Fruit fly (Drosophila melanogaster) whole organism, embryonic: Measurements from ENCODE around the gene Ir7g.

Source experiments
- Ada2b ChIP-seq: fragments of 200-800 bp; sonication (Bioruptor generic); IDR thresholded peaks from 2 replicates; pipeline ENCODE4 v1.3.6; 2022; ENCODE audit warnings: missing biosample characterization, missing genetic modification characterization
- CG10209 ChIP-seq: fragments of 200-800 bp; sonication (Bioruptor generic); optimal IDR thresholded peaks from 3 replicates; lab custom pipeline; 2017; ENCODE audit warnings: missing biosample characterization, mild to moderate bottlenecking, missing genetic modification characterization, missing genetic modification reagents
- CG11093 ChIP-seq: fragments of 200-800 bp; sonication (Bioruptor generic); IDR thresholded peaks from 3 replicates; pipeline ENCODE4 v1.3.6; 2022; ENCODE audit warnings: missing biosample characterization, missing genetic modification characterization
- CG11398 ChIP-seq: fragments of 200-800 bp; sonication (Bioruptor generic); optimal IDR thresholded peaks from 2 replicates; lab custom pipeline; 2016; ENCODE audit warnings: missing biosample characterization, missing genetic modification characterization
- CG12219 ChIP-seq: fragments of 200-800 bp; sonication (Bioruptor generic); optimal IDR thresholded peaks from 3 replicates; lab custom pipeline; 2018; ENCODE audit warnings: missing biosample characterization, mild to moderate bottlenecking, missing genetic modification characterization
- CG12744 ChIP-seq: fragments of 200-800 bp; sonication (Bioruptor generic); optimal IDR thresholded peaks from 2 replicates; lab custom pipeline; 2016; ENCODE audit warnings: missing biosample characterization, missing genetic modification characterization
- CG13123 ChIP-seq: fragments of 200-800 bp; sonication (Bioruptor generic); optimal IDR thresholded peaks from 2 replicates; lab custom pipeline; 2016; ENCODE audit warnings: missing biosample characterization, missing genetic modification characterization
- CG13296 ChIP-seq: fragments of 200-800 bp; sonication (Bioruptor generic); optimal IDR thresholded peaks from 3 replicates; lab custom pipeline; 2018; ENCODE audit warnings: missing biosample characterization, mild to moderate bottlenecking, missing genetic modification characterization
- CG13775 ChIP-seq: fragments of 200-800 bp; sonication (Bioruptor generic); optimal IDR thresholded peaks from 3 replicates; lab custom pipeline; 2017; ENCODE audit warnings: missing biosample characterization, mild to moderate bottlenecking, missing genetic modification characterization
- CG15269 ChIP-seq: fragments of 200-800 bp; sonication (Bioruptor generic); optimal IDR thresholded peaks from 2 replicates; lab custom pipeline; 2018; ENCODE audit warnings: missing biosample characterization, mild to moderate bottlenecking, missing genetic modification characterization, moderate library complexity
- CG17361 ChIP-seq: fragments of 200-800 bp; sonication (Bioruptor generic); IDR thresholded peaks from 3 replicates; pipeline ENCODE4 v1.3.6; 2022; ENCODE audit warnings: missing biosample characterization, missing genetic modification characterization
- CG18476 ChIP-seq: fragments of 200-800 bp; sonication (Bioruptor generic); optimal IDR thresholded peaks from 2 replicates; lab custom pipeline; 2016; ENCODE audit warnings: missing biosample characterization, mild to moderate bottlenecking, missing genetic modification characterization
- CG2116 ChIP-seq: fragments of 200-800 bp; sonication (Bioruptor generic); optimal IDR thresholded peaks from 3 replicates; lab custom pipeline; 2018; ENCODE audit warnings: missing biosample characterization, mild to moderate bottlenecking, missing genetic modification characterization
- CG2199 ChIP-seq: fragments of 200-800 bp; sonication (Bioruptor generic); IDR thresholded peaks from 3 replicates; pipeline ENCODE4 v1.3.6; 2022; ENCODE audit warnings: missing biosample characterization, missing genetic modification characterization
- CG30403 ChIP-seq: fragments of 200-800 bp; sonication (Bioruptor generic); optimal IDR thresholded peaks from 3 replicates; lab custom pipeline; 2016; ENCODE audit warnings: missing biosample characterization, missing genetic modification characterization
- CG31388 ChIP-seq: fragments of 200-800 bp; sonication (Bioruptor generic); optimal IDR thresholded peaks from 2 replicates; lab custom pipeline; 2016; ENCODE audit warnings: missing biosample characterization, missing genetic modification characterization
- CG32532 ChIP-seq: fragments of 200-800 bp; sonication (Bioruptor generic); IDR thresholded peaks from 2 replicates; pipeline ENCODE4 v1.3.6; 2022; ENCODE audit warnings: missing biosample characterization, missing genetic modification characterization
- CG6813 ChIP-seq: fragments of 200-800 bp; sonication (Bioruptor generic); optimal IDR thresholded peaks from 2 replicates; lab custom pipeline; 2017; ENCODE audit warnings: missing biosample characterization, missing genetic modification characterization, mild to moderate bottlenecking, moderate library complexity, missing genetic modification reagents
- CG6854 ChIP-seq: fragments of 200-800 bp; sonication (Bioruptor generic); optimal IDR thresholded peaks from 3 replicates; lab custom pipeline; 2017; ENCODE audit warnings: missing biosample characterization, mild to moderate bottlenecking, missing genetic modification characterization
- CG7271 ChIP-seq: fragments of 200-800 bp; sonication (Bioruptor generic); optimal IDR thresholded peaks from 2 replicates; lab custom pipeline; 2018; ENCODE audit warnings: missing biosample characterization, mild to moderate bottlenecking, missing genetic modification characterization, moderate library complexity
- CG7786 ChIP-seq: fragments of 200-800 bp; sonication (Bioruptor generic); optimal IDR thresholded peaks from 2 replicates; lab custom pipeline; 2016; ENCODE audit warnings: missing biosample characterization, missing genetic modification characterization
- CG8359 ChIP-seq: fragments of 200-800 bp; sonication (Bioruptor generic); optimal IDR thresholded peaks from 2 replicates; lab custom pipeline; 2017; ENCODE audit warnings: missing biosample characterization, mild to moderate bottlenecking, missing genetic modification characterization, borderline replicate concordance
- CG9437 ChIP-seq: fragments of 200-800 bp; sonication (Bioruptor generic); optimal IDR thresholded peaks from 2 replicates; lab custom pipeline; 2018; ENCODE audit warnings: missing biosample characterization, mild to moderate bottlenecking, missing genetic modification characterization
- Dad ChIP-seq: fragments of 200-800 bp; sonication (Bioruptor generic); optimal IDR thresholded peaks from 3 replicates; lab custom pipeline; 2016; ENCODE audit warnings: missing biosample characterization, missing genetic modification characterization
- Doc2 ChIP-seq: fragments of 200-800 bp; sonication (Bioruptor generic); IDR thresholded peaks from 2 replicates; pipeline ENCODE4 v1.3.6; 2022; ENCODE audit warnings: missing biosample characterization, missing genetic modification characterization
- Dref ChIP-seq: fragments of 200-800 bp; sonication (Bioruptor generic); IDR thresholded peaks from 2 replicates; pipeline ENCODE4 v1.3.6; 2022; ENCODE audit warnings: missing biosample characterization, missing genetic modification characterization
- Fer1 ChIP-seq: fragments of 200-800 bp; sonication (Bioruptor generic); optimal IDR thresholded peaks from 2 replicates; lab custom pipeline; 2017; ENCODE audit warnings: missing biosample characterization, mild to moderate bottlenecking, missing genetic modification characterization
- Med ChIP-seq: fragments of 200-800 bp; sonication (Bioruptor generic); peaks from one replicate; lab custom pipeline; 2016; ENCODE audit warnings: missing biosample characterization, missing genetic modification characterization, mild to moderate bottlenecking, inconsistent platforms, moderate library complexity
- NK7.1 ChIP-seq: fragments of 200-800 bp; sonication (Bioruptor generic); optimal IDR thresholded peaks from 3 replicates; lab custom pipeline; 2016; ENCODE audit warnings: missing biosample characterization, missing genetic modification characterization
- Nf-YC ChIP-seq: fragments of 200-800 bp; optimal IDR thresholded peaks from 3 replicates; lab custom pipeline; 2019; ENCODE audit warnings: missing biosample characterization, mild to moderate bottlenecking, missing genetic modification characterization, moderate library complexity
- NfI ChIP-seq: fragments of 200-800 bp; sonication (Bioruptor generic); optimal IDR thresholded peaks from 3 replicates; lab custom pipeline; 2018; ENCODE audit warnings: missing biosample characterization, mild to moderate bottlenecking, missing genetic modification characterization, moderate library complexity
- Sry-δ ChIP-seq: fragments of 200-800 bp; sonication (Bioruptor generic); optimal IDR thresholded peaks from 2 replicates; lab custom pipeline; 2016; ENCODE audit warnings: missing biosample characterization, missing genetic modification characterization
- fd64A ChIP-seq: fragments of 200-800 bp; sonication (Bioruptor generic); optimal IDR thresholded peaks from 3 replicates; lab custom pipeline; 2018; ENCODE audit warnings: missing biosample characterization, mild to moderate bottlenecking, missing genetic modification characterization
- grn ChIP-seq: fragments of 200-800 bp; sonication (Bioruptor generic); optimal IDR thresholded peaks from 3 replicates; lab custom pipeline; 2017; ENCODE audit warnings: missing biosample characterization, missing genetic modification characterization
- gt ChIP-seq: fragments of 200-800 bp; sonication (Bioruptor generic); IDR thresholded peaks from 2 replicates; pipeline ENCODE4 v1.3.6; 2022; ENCODE audit warnings: missing biosample characterization, missing genetic modification characterization
- ham ChIP-seq: fragments of 200-800 bp; sonication (Bioruptor generic); IDR thresholded peaks from 2 replicates; pipeline ENCODE4 v1.3.6; 2022; ENCODE audit warnings: missing biosample characterization, missing genetic modification characterization
- insv ChIP-seq, 2 experiments: fragments of 200-800 bp; sonication (Bioruptor generic); optimal IDR thresholded peaks; 3 replicates each; lab custom pipeline; 2016 to 2018; ENCODE audit warnings: missing biosample characterization in 2 of 2, missing genetic modification characterization in 2 of 2
- lov ChIP-seq, 2 experiments: fragments of 200-800 bp in 1 of 2; fragments of >200 bp in 1 of 2; sonication (Bioruptor generic) in 1 of 2; IDR thresholded peaks in 1 of 2; optimal IDR thresholded peaks in 1 of 2; 2 replicates in 1 of 2; 3 replicates in 1 of 2; pipeline versions ENCODE4 v1.3.6 to Lab custom; 2017 to 2022; ENCODE audit warnings: missing biosample characterization in 1 of 2, missing genetic modification characterization in 1 of 2
- maf-S ChIP-seq: fragments of 200-800 bp; sonication (Bioruptor generic); optimal IDR thresholded peaks from 2 replicates; lab custom pipeline; 2016; ENCODE audit warnings: missing biosample characterization, missing genetic modification characterization
- oc ChIP-seq: fragments of 200-800 bp; sonication (Bioruptor generic); optimal IDR thresholded peaks from 2 replicates; lab custom pipeline; 2018; ENCODE audit warnings: missing biosample characterization, mild to moderate bottlenecking, missing genetic modification characterization, moderate library complexity
- pan ChIP-seq, 4 experiments: fragments of >200 bp in 3 of 4; fragments of 200-800 bp in 1 of 4; sonication (Bioruptor generic) in 1 of 4; optimal IDR thresholded peaks in 3 of 4; IDR thresholded peaks in 1 of 4; 2 replicates each; pipeline versions ENCODE4 v1.3.6 to Lab custom; 2017 to 2022; ENCODE audit warnings: missing biosample characterization in 2 of 4, missing genetic modification characterization in 2 of 4, mixed read lengths in 1 of 4
- pb ChIP-seq: fragments of 200-800 bp; sonication (Bioruptor generic); optimal IDR thresholded peaks from 3 replicates; lab custom pipeline; 2016; ENCODE audit warnings: missing biosample characterization, missing genetic modification characterization
- pzg ChIP-seq: fragments of 200-800 bp; sonication (Bioruptor generic); optimal IDR thresholded peaks from 3 replicates; lab custom pipeline; 2018; ENCODE audit warnings: missing biosample characterization, mild to moderate bottlenecking, missing genetic modification characterization, moderate library complexity
- row ChIP-seq: fragments of 200-800 bp; sonication (Bioruptor generic); IDR thresholded peaks from 3 replicates; pipeline ENCODE4 v1.3.6; 2022; ENCODE audit warnings: missing biosample characterization, missing genetic modification characterization
- slou ChIP-seq: fragments of 200-800 bp; sonication (Bioruptor generic); optimal IDR thresholded peaks from 3 replicates; lab custom pipeline; 2016; ENCODE audit warnings: missing biosample characterization, missing genetic modification characterization
- tup ChIP-seq: fragments of 200-800 bp; sonication (Bioruptor generic); optimal IDR thresholded peaks from 2 replicates; lab custom pipeline; 2016; ENCODE audit warnings: missing biosample characterization, mild to moderate bottlenecking, missing genetic modification characterization, moderate library complexity
- vnd ChIP-seq: fragments of 200-800 bp; sonication (Bioruptor generic); IDR thresholded peaks from 3 replicates; pipeline ENCODE4 v1.3.6; 2022; ENCODE audit warnings: missing biosample characterization, missing genetic modification characterization; ENCODE audit not compliant: partially characterized antibody
- vvl ChIP-seq: fragments of 200-800 bp; sonication (Bioruptor generic); IDR thresholded peaks from 2 replicates; pipeline ENCODE4 v1.3.6; 2022; ENCODE audit warnings: missing biosample characterization, missing genetic modification characterization

Ir7g gene

dm6 chrX:7933210-7933915 is 48.9 kb downstream of the Ir7g start, which contains the start of the genes Dhdds and RpS14a (continued):
- TF ChIP-seq Med (GFP tag; lab: Kevin White, UChicago) (peak; percentile 90), lov (optimal IDR thresholded peaks at IDR 0.05; lab: Kevin White, UChicago) (no peak), lov (GFP tag; IDR thresholded peaks at IDR 0.05; lab: Robert Waterston, UW) (0 out of 3 replicates have a peak, but pooled peaks have one; percentile 29), gt (GFP tag; lab: Robert Waterston, UW) (no peak), CG18476 (peak; percentile 44), vnd (GFP tag; lab: Robert Waterston, UW) (peak; percentile 75), CG6854 (GFP tag; lab: Kevin White, UChicago) (peak; percentile 29), tup (GFP tag; lab: Kevin White, UChicago) (peak; percentile 27), CG15269 (peak; percentile 38), NK7.1 (GFP tag; lab: Kevin White, UChicago) (peak; percentile 28), maf-S (GFP tag; lab: Kevin White, UChicago) (peak; percentile 18), pb (GFP tag; lab: Kevin White, UChicago) (peak; percentile 31), Ada2b (GFP tag; lab: Robert Waterston, UW) (no peak), row (GFP tag; lab: Robert Waterston, UW) (peak; percentile 15; the same call in 1 of the 3 replicates), pzg (GFP tag; lab: Kevin White, UChicago) (peak; percentile 85), CG17361 (peak; percentile 83), Doc2 (GFP tag; lab: Robert Waterston, UW) (no peak), CG11398 (GFP tag; lab: Kevin White, UChicago) (peak; percentile 25), ham (GFP tag; lab: Robert Waterston, UW) (no peak), insv (GFP tag; optimal IDR thresholded peaks at IDR 0.05; lab: Kevin White, UChicago) (peak in 1 of 2 experiments; percentile 67), CG11093 (GFP tag; lab: Robert Waterston, UW) (no peak), CG13296 (GFP tag; lab: Kevin White, UChicago) (peak; percentile 67), CG8359 (GFP tag; lab: Kevin White, UChicago) (peak; percentile 6), Fer1 (GFP tag; lab: Kevin White, UChicago) (peak; percentile 67), pan (optimal IDR thresholded peaks at IDR 0.05; lab: Kevin White, UChicago) (no peak), pan (GFP tag; optimal IDR thresholded peaks at IDR 0.05 in 1 of 2, IDR thresholded peaks at IDR 0.05 in 1 of 2) (peak in 1 of 2 experiments; percentile 26), CG13775 (peak; percentile 89), CG13123 (GFP tag; lab: Kevin White, UChicago) (no peak), oc (tag; lab: Kevin White, UChicago) (no peak), fd64A (GFP tag; lab: Kevin White, UChicago) (peak; percentile 12), CG12219 (peak; percentile 28), CG2116 (GFP tag; lab: Kevin White, UChicago) (peak; percentile 97), CG32532 (GFP tag; lab: Robert Waterston, UW) (peak; percentile 60; the same call in 1 of the 2 replicates), Sry-δ (GFP tag; lab: Kevin White, UChicago) (peak; percentile 77), CG31388 (GFP tag; lab: Kevin White, UChicago) (no peak), CG10209 (GFP tag; lab: Kevin White, UChicago) (peak; percentile 70), CG30403 (GFP tag; lab: Kevin White, UChicago) (peak; percentile 61), Dref (peak; percentile 73), Dad (GFP tag; lab: Kevin White, UChicago) (peak; percentile 58), CG2199 (GFP tag; lab: Robert Waterston, UW) (no peak), CG6813 (GFP tag; lab: Kevin White, UChicago) (peak; percentile 41), CG7786 (GFP tag; lab: Kevin White, UChicago) (peak; percentile 25), vvl (GFP tag; lab: Robert Waterston, UW) (peak; percentile 17; the same call in 1 of the 2 replicates), Nf-YC (tag; lab: Kevin White, UChicago) (peak; percentile 54), grn (GFP tag; lab: Kevin White, UChicago) (peak; percentile 5), CG12744 (GFP tag; lab: Kevin White, UChicago) (no peak), slou (GFP tag; lab: Kevin White, UChicago) (peak; percentile 51), NfI (peak; percentile 75), CG7271 (tag; lab: Kevin White, UChicago) (peak; percentile 80), CG9437 (GFP tag; lab: Kevin White, UChicago) (peak; percentile 71)
